Worm (Caenorhabditis elegans) whole organism, young adult: ENCODE data around the gene rab-14.

Experiments
- B0019.2 ChIP-seq: fragments of 200-800 bp; sonication (Bioruptor generic); conservative IDR thresholded peaks from 2 replicates; pipeline ENCODE4 v1.3.6; 2022; ENCODE audit warnings: missing genetic modification reagents, missing genetic modification characterization, missing compliant biosample characterization
- D2030.7 ChIP-seq: fragments of 200-800 bp; sonication (Bioruptor generic); IDR thresholded peaks from 2 replicates; pipeline ENCODE4 v1.3.6; 2022; ENCODE audit warnings: missing genetic modification reagents, missing genetic modification characterization, missing compliant biosample characterization
- F22D6.2 ChIP-seq: sonication (generic microtip); optimal IDR thresholded peaks from 2 replicates; lab custom pipeline; 2016; ENCODE audit warnings: mild to moderate bottlenecking, missing genetic modification characterization, missing compliant biosample characterization
- F33H1.4 ChIP-seq: fragments of 200-800 bp; sonication (Bioruptor generic); IDR thresholded peaks from 2 replicates; pipeline ENCODE4 v1.3.6; 2022; ENCODE audit warnings: missing genetic modification reagents, missing genetic modification characterization, missing compliant biosample characterization
- F52B5.7 ChIP-seq: sonication (generic microtip); optimal IDR thresholded peaks from 2 replicates; lab custom pipeline; 2016; ENCODE audit warnings: mild to moderate bottlenecking, missing genetic modification characterization, missing compliant biosample characterization
- F57A8.1 ChIP-seq: fragments of 200-800 bp; sonication (Bioruptor generic); optimal IDR thresholded peaks from 2 replicates; lab custom pipeline; 2018; ENCODE audit warnings: mild to moderate bottlenecking, missing genetic modification characterization, moderate library complexity, missing compliant biosample characterization
- T26A5.8 ChIP-seq: sonication (generic microtip); optimal IDR thresholded peaks from 2 replicates; lab custom pipeline; 2016; ENCODE audit warnings: missing genetic modification characterization, missing compliant biosample characterization
- Y53F4B.3 ChIP-seq: fragments of 200-800 bp; sonication (Bioruptor generic); IDR thresholded peaks from 2 replicates; pipeline ENCODE4 v1.3.6; 2022; ENCODE audit warnings: missing genetic modification reagents, missing genetic modification characterization, missing compliant biosample characterization
- Y95B8A.8 ChIP-seq: fragments of 200-800 bp; sonication (Bioruptor generic); IDR thresholded peaks from 2 replicates; pipeline ENCODE4 v1.3.6; 2022; ENCODE audit warnings: missing genetic modification reagents, missing genetic modification characterization, missing compliant biosample characterization
- ZK185.1 ChIP-seq: sonication (generic microtip); optimal IDR thresholded peaks from 2 replicates; lab custom pipeline; 2016; ENCODE audit warnings: mild to moderate bottlenecking, missing genetic modification characterization, missing compliant biosample characterization; ENCODE audit not compliant: poor library complexity, severe bottlenecking
- akir-1 ChIP-seq: fragments of 200-800 bp; sonication (Bioruptor generic); optimal IDR thresholded peaks from 2 replicates; lab custom pipeline; 2018; ENCODE audit warnings: mild to moderate bottlenecking, missing genetic modification characterization, moderate library complexity, missing compliant biosample characterization
- aptf-2 ChIP-seq: fragments of 200-800 bp; sonication (Bioruptor generic); conservative IDR thresholded peaks from 2 replicates; pipeline ENCODE4 v1.3.6; 2022; ENCODE audit warnings: missing genetic modification reagents, missing genetic modification characterization, missing compliant biosample characterization
- aptf-3 ChIP-seq: fragments of 200-800 bp; sonication (Bioruptor generic); IDR thresholded peaks from 2 replicates; pipeline ENCODE4 v1.3.6; 2022; ENCODE audit warnings: missing genetic modification characterization, missing compliant biosample characterization
- atf-7 ChIP-seq: sonication (generic microtip); optimal IDR thresholded peaks from 2 replicates; lab custom pipeline; 2017; ENCODE audit warnings: mild to moderate bottlenecking, missing genetic modification characterization, missing compliant biosample characterization
- athp-1 ChIP-seq: sonication (generic microtip); optimal IDR thresholded peaks from 2 replicates; lab custom pipeline; 2017; ENCODE audit warnings: mild to moderate bottlenecking, missing genetic modification characterization, missing compliant biosample characterization
- attf-3 ChIP-seq: fragments of 200-800 bp; sonication (Bioruptor generic); conservative IDR thresholded peaks from 2 replicates; pipeline ENCODE4 v1.3.6; 2022; ENCODE audit warnings: missing genetic modification reagents, missing genetic modification characterization, missing compliant biosample characterization
- bed-2 ChIP-seq: fragments of 200-800 bp; sonication (Bioruptor generic); IDR thresholded peaks from 2 replicates; pipeline ENCODE4 v1.3.6; 2022; ENCODE audit warnings: missing genetic modification reagents, missing genetic modification characterization, missing compliant biosample characterization
- ceh-91 ChIP-seq: fragments of 200-800 bp; sonication (Bioruptor generic); IDR thresholded peaks from 2 replicates; pipeline ENCODE4 v1.3.6; 2022; ENCODE audit warnings: missing genetic modification reagents, missing genetic modification characterization, missing compliant biosample characterization
- chd-7 ChIP-seq: sonication (generic microtip); optimal IDR thresholded peaks from 2 replicates; lab custom pipeline; 2016; ENCODE audit warnings: mild to moderate bottlenecking, missing genetic modification characterization, moderate library complexity, missing compliant biosample characterization
- die-1 ChIP-seq: sonication (generic microtip); optimal IDR thresholded peaks from 2 replicates; lab custom pipeline; 2016; ENCODE audit warnings: missing genotype, mild to moderate bottlenecking, missing genetic modification characterization, missing compliant biosample characterization
- egl-44 ChIP-seq: fragments of 200-800 bp; sonication (Bioruptor generic); IDR thresholded peaks from 2 replicates; pipeline ENCODE4 v1.3.6; 2022; ENCODE audit warnings: missing genetic modification reagents, missing genetic modification characterization, missing compliant biosample characterization
- egrh-3 ChIP-seq: fragments of 200-800 bp; sonication (Bioruptor generic); IDR thresholded peaks from 2 replicates; pipeline ENCODE4 v1.3.6; 2022; ENCODE audit warnings: missing genetic modification reagents, missing genetic modification characterization, missing compliant biosample characterization
- ets-4 ChIP-seq: fragments of 200-800 bp; sonication (Bioruptor generic); optimal IDR thresholded peaks from 2 replicates; lab custom pipeline; 2018; ENCODE audit warnings: mild to moderate bottlenecking, missing genetic modification characterization, missing compliant biosample characterization
- fkh-3 ChIP-seq: sonication (generic microtip); optimal IDR thresholded peaks from 2 replicates; lab custom pipeline; 2016; ENCODE audit warnings: mild to moderate bottlenecking, missing genetic modification characterization, missing compliant biosample characterization
- him-1 ChIP-seq: sonication (generic microtip); optimal IDR thresholded peaks from 2 replicates; lab custom pipeline; 2016; ENCODE audit warnings: missing genotype, missing genetic modification reagents, missing genetic modification characterization, missing compliant biosample characterization
- hlh-12 ChIP-seq: sonication (generic microtip); optimal IDR thresholded peaks from 2 replicates; lab custom pipeline; 2016; ENCODE audit warnings: missing genetic modification characterization, missing compliant biosample characterization
- hlh-26 ChIP-seq: fragments of 200-800 bp; sonication (Bioruptor generic); conservative IDR thresholded peaks from 2 replicates; pipeline ENCODE4 v1.3.6; 2022; ENCODE audit warnings: missing genetic modification reagents, missing genetic modification characterization, missing compliant biosample characterization
- hmg-1.2 ChIP-seq: fragments of 200-800 bp; sonication (Bioruptor generic); IDR thresholded peaks from 2 replicates; pipeline ENCODE4 v1.3.6; 2022; ENCODE audit warnings: missing genetic modification reagents, missing genetic modification characterization, missing compliant biosample characterization
- lag-1 ChIP-seq: fragments of 200-800 bp; sonication (Bioruptor generic); IDR thresholded peaks from 2 replicates; pipeline ENCODE4 v1.3.6; 2022; ENCODE audit warnings: missing genetic modification reagents, missing genetic modification characterization, missing compliant biosample characterization
- let-526 ChIP-seq: fragments of 200-800 bp; sonication (Bioruptor generic); IDR thresholded peaks from 2 replicates; pipeline ENCODE4 v1.3.6; 2022; ENCODE audit warnings: missing genetic modification reagents, missing genetic modification characterization, missing compliant biosample characterization
- let-607 ChIP-seq, 2 experiments: fragments of 200-800 bp in 1 of 2; sonication (Bioruptor generic) in 1 of 2; sonication (generic microtip) in 1 of 2; optimal IDR thresholded peaks; 2 replicates each; lab custom pipeline; 2016 to 2018; ENCODE audit warnings: mild to moderate bottlenecking in 2 of 2, missing compliant biosample characterization in 2 of 2, missing genetic modification characterization in 2 of 2, moderate library complexity in 2 of 2, missing genotype in 1 of 2
- lin-26 ChIP-seq: fragments of 200-800 bp; sonication (Bioruptor generic); IDR thresholded peaks from 2 replicates; pipeline ENCODE4 v1.3.6; 2022; ENCODE audit warnings: missing genetic modification reagents, missing genetic modification characterization, missing compliant biosample characterization
- madf-10 ChIP-seq: sonication (generic microtip); optimal IDR thresholded peaks from 2 replicates; lab custom pipeline; 2016; ENCODE audit warnings: mild to moderate bottlenecking, missing genetic modification characterization, missing compliant biosample characterization
- madf-6 ChIP-seq: fragments of 200-800 bp; sonication (Bioruptor generic); IDR thresholded peaks from 2 replicates; pipeline ENCODE4 v1.3.6; 2022; ENCODE audit warnings: missing genetic modification reagents, missing genetic modification characterization, missing compliant biosample characterization
- madf-8 ChIP-seq: fragments of 200-800 bp; sonication (Bioruptor generic); conservative IDR thresholded peaks from 2 replicates; pipeline ENCODE4 v1.3.6; 2022; ENCODE audit warnings: missing genetic modification reagents, missing genetic modification characterization, missing compliant biosample characterization
- mcd-1 ChIP-seq: fragments of 200-800 bp; sonication (Bioruptor generic); IDR thresholded peaks from 2 replicates; pipeline ENCODE4 v1.3.6; 2022; ENCODE audit warnings: missing genetic modification reagents, missing genetic modification characterization, missing compliant biosample characterization
- mes-4 ChIP-seq: sonication (generic microtip); optimal IDR thresholded peaks from 2 replicates; lab custom pipeline; 2016; ENCODE audit warnings: missing genotype, missing genetic modification characterization, missing compliant biosample characterization
- nhr-120 ChIP-seq: fragments of 200-800 bp; sonication (Bioruptor generic); IDR thresholded peaks from 2 replicates; pipeline ENCODE4 v1.3.6; 2022; ENCODE audit warnings: missing genetic modification characterization, missing compliant biosample characterization
- pbrm-1 ChIP-seq: fragments of 200-800 bp; sonication (Bioruptor generic); IDR thresholded peaks from 2 replicates; pipeline ENCODE4 v1.3.6; 2022; ENCODE audit warnings: missing genetic modification reagents, missing genetic modification characterization, missing compliant biosample characterization
- repo-1 ChIP-seq: sonication (generic microtip); optimal IDR thresholded peaks from 2 replicates; lab custom pipeline; 2017; ENCODE audit warnings: mild to moderate bottlenecking, missing genetic modification characterization, missing compliant biosample characterization
- snpc-1.3 ChIP-seq: sonication (generic microtip); optimal IDR thresholded peaks from 2 replicates; lab custom pipeline; 2017; ENCODE audit warnings: missing genetic modification characterization, mild to moderate bottlenecking, missing compliant biosample characterization, antibody characterized with exemption, moderate library complexity, missing genotype, missing genetic modification reagents; ENCODE audit not compliant: insufficient read depth
- snpc-4 ChIP-seq, 5 experiments: fragments of 150-350 bp in 1 of 5; sonication (generic microtip) in 4 of 5; optimal IDR thresholded peaks; 2 replicates each; lab custom pipeline; 2014 to 2018; ENCODE audit warnings: missing genetic modification characterization in 5 of 5, missing biosample characterization in 3 of 5, antibody characterized with exemption in 2 of 5, mild to moderate bottlenecking in 2 of 5, missing compliant biosample characterization in 2 of 5, missing genotype in 2 of 5, moderate library complexity in 2 of 5, missing genetic modification reagents in 1 of 5
- somi-1 ChIP-seq: fragments of 200-800 bp; sonication (Bioruptor generic); optimal IDR thresholded peaks from 2 replicates; lab custom pipeline; 2018; ENCODE audit warnings: mild to moderate bottlenecking, missing genetic modification characterization, missing compliant biosample characterization
- xnd-1 ChIP-seq: sonication (generic microtip); optimal IDR thresholded peaks from 2 replicates; lab custom pipeline; 2016; ENCODE audit warnings: missing genotype, missing genetic modification reagents, missing genetic modification characterization, missing compliant biosample characterization
- zfh-2 ChIP-seq: fragments of 200-800 bp; sonication (Bioruptor generic); conservative IDR thresholded peaks from 2 replicates; pipeline ENCODE4 v1.3.6; 2022; ENCODE audit warnings: missing genetic modification reagents, missing genetic modification characterization, missing compliant biosample characterization
- ztf-25 ChIP-seq: fragments of 200-800 bp; sonication (Bioruptor generic); IDR thresholded peaks from 2 replicates; pipeline ENCODE4 v1.3.6; 2022; ENCODE audit warnings: missing genetic modification reagents, missing genetic modification characterization, missing compliant biosample characterization
- ztf-26 ChIP-seq: sonication (generic microtip); optimal IDR thresholded peaks from 2 replicates; lab custom pipeline; 2017; ENCODE audit warnings: missing genetic modification characterization, missing compliant biosample characterization
- ztf-28 ChIP-seq: fragments of 200-800 bp; sonication (Bioruptor generic); IDR thresholded peaks from 2 replicates; pipeline ENCODE4 v1.3.6; 2022; ENCODE audit warnings: missing genetic modification reagents, missing genetic modification characterization, missing compliant biosample characterization

Gene rab-14

DNA sequence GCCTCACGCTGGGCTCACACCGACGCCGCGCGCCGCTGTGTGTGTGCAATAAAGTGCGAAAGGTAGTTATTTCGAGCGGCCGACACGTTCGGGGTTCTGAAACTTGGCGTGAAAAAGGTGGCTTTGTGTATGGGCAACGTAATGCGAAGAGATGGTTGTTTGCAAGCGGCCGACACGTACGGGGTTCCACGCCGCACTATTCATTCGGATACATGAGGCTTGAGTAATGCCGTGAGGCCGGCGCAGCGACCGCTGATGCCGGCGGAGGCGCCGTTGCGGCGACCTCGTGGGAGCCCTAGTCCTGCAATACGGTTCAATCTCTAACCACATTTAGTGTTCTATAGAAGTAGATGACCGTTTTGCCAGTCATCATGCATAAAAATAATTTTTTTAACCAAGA, 12.4 kb downstream of the rab-14 start:
- TF ChIP-seq snpc-4 (GFP tag; optimal IDR thresholded peaks at IDR 0.05; lab: Kevin White, UChicago): no peak
- peak in 2 of 4 experiments; percentile 7 to 36 for TF ChIP-seq snpc-4 (tag; optimal IDR thresholded peaks at IDR 0.05; lab: Kevin White, UChicago)
- TF ChIP-seq aptf-3 (GFP tag; lab: Robert Waterston, UW): no peak
- TF ChIP-seq chd-7: no peak
- TF ChIP-seq akir-1 (GFP tag; lab: Kevin White, UChicago): no peak
- TF ChIP-seq atf-7: no peak
- TF ChIP-seq snpc-1.3: no peak
- no peak for TF ChIP-seq let-526 (GFP tag; lab: Robert Waterston, UW)
- no peak for TF ChIP-seq hmg-1.2 (GFP tag; lab: Robert Waterston, UW)
- TF ChIP-seq F57A8.1 (GFP tag; lab: Kevin White, UChicago): no peak
- TF ChIP-seq him-1 (tag; lab: Kevin White, UChicago): no peak
- no peak for TF ChIP-seq ztf-28
- no peak for TF ChIP-seq ets-4 (GFP tag; lab: Kevin White, UChicago)
- TF ChIP-seq egl-44 (GFP tag; lab: Robert Waterston, UW): no peak
- TF ChIP-seq zfh-2 (GFP tag; lab: Robert Waterston, UW): peak; percentile 83
- TF ChIP-seq hlh-12 (tag; lab: Kevin White, UChicago): no peak
- TF ChIP-seq mcd-1 (GFP tag; lab: Robert Waterston, UW): no peak
- TF ChIP-seq madf-10 (tag; lab: Kevin White, UChicago): no peak
- TF ChIP-seq bed-2 (GFP tag; lab: Robert Waterston, UW): no peak
- TF ChIP-seq athp-1: no peak
- TF ChIP-seq D2030.7 (GFP tag; lab: Robert Waterston, UW): 0 out of 2 replicates have a peak, but pooled peaks have one; percentile 20
- no peak for TF ChIP-seq ceh-91 (GFP tag; lab: Robert Waterston, UW)
- TF ChIP-seq repo-1: no peak
- no peak for TF ChIP-seq F33H1.4
- TF ChIP-seq nhr-120 (GFP tag; lab: Robert Waterston, UW): no peak
- TF ChIP-seq F22D6.2: no peak

DNA sequence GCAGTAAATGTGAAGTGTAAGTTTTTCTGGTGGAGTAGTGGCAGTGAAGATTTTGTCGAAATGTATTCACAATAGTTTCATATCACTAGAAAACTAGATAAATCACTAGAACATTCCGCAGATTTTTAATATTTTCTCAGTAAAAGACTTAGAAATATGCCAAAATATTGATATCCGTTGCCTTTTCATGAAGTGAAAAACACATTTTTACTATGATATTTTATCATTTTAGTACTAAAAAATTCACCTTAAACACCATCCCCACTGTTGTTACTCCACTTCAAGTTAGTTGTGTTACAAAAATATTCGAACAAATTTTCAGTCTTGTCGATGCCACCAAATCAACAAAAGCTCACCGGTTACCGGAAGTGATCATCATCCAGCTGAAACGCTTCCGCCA, 13.1 kb downstream of the rab-14 start:
- no peak for TF ChIP-seq pbrm-1 (GFP tag; lab: Robert Waterston, UW)
- no peak for TF ChIP-seq let-526 (GFP tag; lab: Robert Waterston, UW)
- no peak for TF ChIP-seq lin-26
- TF ChIP-seq Y53F4B.3: no peak
- no peak for TF ChIP-seq die-1 (tag; lab: Kevin White, UChicago)
- TF ChIP-seq F52B5.7 (tag; lab: Kevin White, UChicago): no peak
- TF ChIP-seq F22D6.2: no peak
- TF ChIP-seq madf-6 (GFP tag; lab: Robert Waterston, UW): no peak
- TF ChIP-seq nhr-120 (GFP tag; lab: Robert Waterston, UW): no peak
- TF ChIP-seq mes-4: no peak
- TF ChIP-seq hlh-26: no peak
- TF ChIP-seq attf-3 (GFP tag; lab: Robert Waterston, UW): no peak
- no peak for TF ChIP-seq egrh-3 (GFP tag; lab: Robert Waterston, UW)
- TF ChIP-seq, all 124 proteins: peak for 0

DNA sequence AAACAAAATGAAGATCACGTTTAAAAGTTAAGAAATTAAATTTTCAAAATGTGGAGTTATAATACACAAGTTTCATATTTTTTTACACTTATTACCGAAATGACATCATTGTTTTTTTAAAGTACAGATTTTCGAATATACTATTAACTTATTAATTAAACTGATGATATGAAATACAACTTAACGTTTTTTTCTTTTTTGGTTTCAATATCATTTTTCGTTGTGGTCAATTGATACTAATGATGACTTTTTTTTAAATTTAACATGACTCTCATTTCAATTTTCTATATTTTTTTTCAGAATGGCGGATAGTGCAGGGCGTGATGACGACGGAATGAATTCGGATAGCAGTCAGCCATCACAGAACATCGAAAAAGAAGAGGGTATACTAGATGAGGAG, 15.4 kb downstream of the rab-14 start, which contains the start of gene usp-33:
TSS of gene usp-33 (plus strand) at position 301 of the 400 bp plus-strand sequence.
- no peak for TF ChIP-seq ztf-26 (tag; lab: Kevin White, UChicago)
- TF ChIP-seq somi-1: no peak
- no peak for TF ChIP-seq ZK185.1
- TF ChIP-seq die-1 (tag; lab: Kevin White, UChicago): no peak
- no peak for TF ChIP-seq let-607 (tag; optimal IDR thresholded peaks at IDR 0.05; lab: Kevin White, UChicago)
- no peak for TF ChIP-seq ztf-25 (GFP tag; lab: Robert Waterston, UW)
- TF ChIP-seq madf-10 (tag; lab: Kevin White, UChicago): no peak
- no peak for TF ChIP-seq aptf-2 (GFP tag; lab: Robert Waterston, UW)
- no peak for TF ChIP-seq lag-1 (GFP tag; lab: Robert Waterston, UW)
- no peak for TF ChIP-seq xnd-1 (tag; lab: Kevin White, UChicago)
- no peak for TF ChIP-seq fkh-3 (tag; lab: Kevin White, UChicago)
- TF ChIP-seq T26A5.8 (tag; lab: Kevin White, UChicago): no peak
- TF ChIP-seq Y95B8A.8 (GFP tag; lab: Robert Waterston, UW): no peak
- TF ChIP-seq egl-44 (GFP tag; lab: Robert Waterston, UW): no peak
- TF ChIP-seq ztf-28: no peak
- no peak for TF ChIP-seq madf-8 (GFP tag; lab: Robert Waterston, UW)
- TF ChIP-seq B0019.2: no peak
